Worm (Caenorhabditis elegans) whole organism, L2 larva: ENCODE data around the gene fbxb-96.

Experiments used
- C34F6.9 ChIP-seq: fragments of 150-350 bp; optimal IDR thresholded peaks from 2 replicates; lab custom pipeline; 2014; ENCODE audit warnings: missing biosample characterization, missing genetic modification characterization
- R02D3.7 ChIP-seq: fragments of 150-350 bp; optimal IDR thresholded peaks from 2 replicates; lab custom pipeline; 2014; ENCODE audit warnings: missing biosample characterization, missing genetic modification characterization
- Y55F3AM.14 ChIP-seq: fragments of 200-800 bp; sonication (Bioruptor generic); optimal IDR thresholded peaks from 2 replicates; lab custom pipeline; 2018; ENCODE audit warnings: mild to moderate bottlenecking, missing genetic modification characterization, missing compliant biosample characterization
- ZK546.5 ChIP-seq: sonication (generic microtip); optimal IDR thresholded peaks from 2 replicates; lab custom pipeline; 2017; ENCODE audit warnings: missing biosample characterization, missing genetic modification characterization
- alr-1 ChIP-seq: fragments of 150-350 bp; optimal IDR thresholded peaks from 2 replicates; lab custom pipeline; 2014; ENCODE audit warnings: missing biosample characterization, missing genetic modification characterization
- blmp-1 ChIP-seq: sonication (generic microtip); optimal IDR thresholded peaks from 2 replicates; lab custom pipeline; 2017; ENCODE audit warnings: missing genetic modification characterization, mild to moderate bottlenecking, missing compliant biosample characterization, antibody characterized with exemption, moderate library complexity; ENCODE audit not compliant: insufficient read depth
- crh-2 ChIP-seq: sonication (generic microtip); optimal IDR thresholded peaks from 2 replicates; lab custom pipeline; 2017; ENCODE audit warnings: missing biosample characterization, missing genetic modification characterization
- dmd-4 ChIP-seq: sonication (generic microtip); optimal IDR thresholded peaks from 2 replicates; lab custom pipeline; 2017; ENCODE audit warnings: missing biosample characterization, missing genetic modification characterization
- elt-1 ChIP-seq: fragments of 150-350 bp; optimal IDR thresholded peaks from 2 replicates; lab custom pipeline; 2014; ENCODE audit warnings: missing biosample characterization, missing genetic modification characterization
- elt-3 ChIP-seq: sonication (generic microtip); optimal IDR thresholded peaks from 2 replicates; lab custom pipeline; 2017; ENCODE audit warnings: missing biosample characterization, missing genetic modification characterization
- lin-11 ChIP-seq: fragments of 150-350 bp; sonication (generic microtip); optimal IDR thresholded peaks from 2 replicates; lab custom pipeline; 2014; ENCODE audit warnings: missing biosample characterization, missing genetic modification characterization, inconsistent platforms, mixed read lengths
- lin-13 ChIP-seq: fragments of 150-350 bp; optimal IDR thresholded peaks from 2 replicates; lab custom pipeline; 2014; ENCODE audit warnings: missing biosample characterization, missing genetic modification reagents, missing genetic modification characterization
- lsy-2 ChIP-seq, 2 experiments: fragments of 150-350 bp in 1 of 2; sonication (generic microtip) in 1 of 2; optimal IDR thresholded peaks; 2 replicates each; lab custom pipeline; 2014 to 2017; ENCODE audit warnings: missing biosample characterization in 2 of 2, missing genetic modification characterization in 2 of 2
- mab-5 ChIP-seq: fragments of 150-350 bp; optimal IDR thresholded peaks from 2 replicates; lab custom pipeline; 2014; ENCODE audit warnings: missing biosample characterization, missing genetic modification characterization
- mbf-1 ChIP-seq: sonication (generic microtip); optimal IDR thresholded peaks from 2 replicates; lab custom pipeline; 2017; ENCODE audit warnings: missing biosample characterization, missing genetic modification characterization
- mdl-1 ChIP-seq, 2 experiments: fragments of 150-350 bp in 1 of 2; sonication (generic microtip) in 1 of 2; optimal IDR thresholded peaks; 2 replicates each; lab custom pipeline; 2017; ENCODE audit warnings: missing biosample characterization in 2 of 2, missing genetic modification characterization in 2 of 2
- nhr-10 ChIP-seq: sonication (generic microtip); optimal IDR thresholded peaks from 2 replicates; lab custom pipeline; 2017; ENCODE audit warnings: missing biosample characterization, missing genetic modification characterization
- nhr-11 ChIP-seq: fragments of 150-350 bp; optimal IDR thresholded peaks from 2 replicates; lab custom pipeline; 2014; ENCODE audit warnings: missing biosample characterization, missing genetic modification characterization
- nhr-12 ChIP-seq: fragments of 150-350 bp; optimal IDR thresholded peaks from 2 replicates; lab custom pipeline; 2014; ENCODE audit warnings: missing biosample characterization, missing genetic modification characterization
- nhr-21 ChIP-seq: fragments of 150-350 bp; optimal IDR thresholded peaks from 2 replicates; lab custom pipeline; 2014; ENCODE audit warnings: missing biosample characterization, missing genetic modification characterization
- nhr-23 ChIP-seq: fragments of 150-350 bp; optimal IDR thresholded peaks from 2 replicates; lab custom pipeline; 2014; ENCODE audit warnings: missing biosample characterization, missing genetic modification reagents, missing genetic modification characterization
- nhr-237 ChIP-seq: fragments of 150-350 bp; optimal IDR thresholded peaks from 2 replicates; lab custom pipeline; 2014; ENCODE audit warnings: missing biosample characterization, missing genetic modification characterization
- nhr-25 ChIP-seq: fragments of 150-350 bp; sonication (generic microtip); optimal IDR thresholded peaks from 3 replicates; lab custom pipeline; 2014; ENCODE audit warnings: missing biosample characterization, missing genetic modification characterization
- nhr-6 ChIP-seq: fragments of 150-350 bp; optimal IDR thresholded peaks from 2 replicates; lab custom pipeline; 2014; ENCODE audit warnings: missing biosample characterization, missing genetic modification characterization
- nhr-77 ChIP-seq: fragments of 150-350 bp; optimal IDR thresholded peaks from 2 replicates; lab custom pipeline; 2014; ENCODE audit warnings: missing biosample characterization, missing genetic modification characterization
- peb-1 ChIP-seq: fragments of 150-350 bp; optimal IDR thresholded peaks from 2 replicates; lab custom pipeline; 2014; ENCODE audit warnings: missing biosample characterization, missing genetic modification characterization
- sem-4 ChIP-seq: fragments of 150-350 bp; optimal IDR thresholded peaks from 2 replicates; lab custom pipeline; 2014; ENCODE audit warnings: missing biosample characterization, missing genetic modification reagents, missing genetic modification characterization
- sma-3 ChIP-seq: sonication (generic microtip); optimal IDR thresholded peaks from 2 replicates; lab custom pipeline; 2016; ENCODE audit warnings: missing genetic modification reagents, missing genetic modification characterization, missing compliant biosample characterization
- unc-39 ChIP-seq: fragments of 150-350 bp; optimal IDR thresholded peaks from 2 replicates; lab custom pipeline; 2014; ENCODE audit warnings: missing biosample characterization, missing genetic modification characterization
- unc-55 ChIP-seq: fragments of 150-350 bp; sonication (generic microtip); optimal IDR thresholded peaks from 3 replicates; lab custom pipeline; 2014; ENCODE audit warnings: missing biosample characterization, missing genetic modification reagents, missing genetic modification characterization
- ztf-1 ChIP-seq: fragments of 200-800 bp; sonication (Bioruptor generic); conservative IDR thresholded peaks from 2 replicates; pipeline ENCODE4 v1.3.6; 2022; ENCODE audit warnings: missing genetic modification characterization, missing compliant biosample characterization
- ztf-11 ChIP-seq: sonication (generic microtip); optimal IDR thresholded peaks from 2 replicates; lab custom pipeline; 2017; ENCODE audit warnings: missing biosample characterization, missing genetic modification characterization
- ztf-4 ChIP-seq: fragments of 150-350 bp; optimal IDR thresholded peaks from 2 replicates; lab custom pipeline; 2014; ENCODE audit warnings: missing biosample characterization, missing genetic modification characterization

fbxb-96 gene

ce11 chrII:1890682-1891081 lies 40.5 kb upstream of the fbxb-96 start, which contains the start of gene math-9:
Gene math-9 (minus strand): TSS chrII:1890782.
- no peak for TF ChIP-seq ztf-11 (tag; lab: Kevin White, UChicago)
- TF ChIP-seq unc-55 (GFP tag; lab: Kevin White, UChicago), result no peak
- TF ChIP-seq mdl-1 (tag; optimal IDR thresholded peaks at IDR 0.05; lab: Kevin White, UChicago), result no peak
- no peak for TF ChIP-seq sma-3
- no peak for TF ChIP-seq nhr-237 (tag; lab: Kevin White, UChicago)
- no peak for TF ChIP-seq nhr-10 (tag; lab: Kevin White, UChicago)
- no peak for TF ChIP-seq nhr-11 (tag; lab: Kevin White, UChicago)
- TF ChIP-seq ZK546.5 (tag; lab: Kevin White, UChicago), result no peak
- TF ChIP-seq sem-4 (tag; lab: Kevin White, UChicago), result no peak
- no peak for TF ChIP-seq ztf-1
- TF ChIP-seq nhr-21 (tag; lab: Kevin White, UChicago), result no peak
- no peak for TF ChIP-seq lin-13 (GFP tag; lab: Kevin White, UChicago)
- TF ChIP-seq mbf-1, result no peak
- no peak for TF ChIP-seq nhr-12 (tag; lab: Kevin White, UChicago)
- no peak for TF ChIP-seq mab-5 (tag; lab: Kevin White, UChicago)
- no peak for TF ChIP-seq nhr-6 (tag; lab: Kevin White, UChicago)

ce11 chrII:1889071-1889470 lies 38.9 kb upstream of the fbxb-96 start, which contains the start of gene math-8:
Gene math-8 (minus strand): TSS chrII:1889171.
- TF ChIP-seq ZK546.5 (tag; lab: Kevin White, UChicago) (no peak), elt-3 (tag; lab: Kevin White, UChicago) (no peak)
- TF ChIP-seq, all 48 proteins: peak for 0

ce11 chrII:1886379-1886778 lies 36.2 kb upstream of the fbxb-96 start, which contains the start of gene math-7:
Gene math-7 (minus strand): TSS chrII:1886479.
- TF ChIP-seq lin-13 (GFP tag; lab: Kevin White, UChicago), result no peak
- TF ChIP-seq crh-2 (tag; lab: Kevin White, UChicago), result no peak
- no peak for TF ChIP-seq peb-1 (tag; lab: Kevin White, UChicago)
- TF ChIP-seq sem-4 (tag; lab: Kevin White, UChicago), result no peak
- TF ChIP-seq C34F6.9 (tag; lab: Kevin White, UChicago), result no peak
- TF ChIP-seq R02D3.7 (tag; lab: Kevin White, UChicago), result no peak
- no peak for TF ChIP-seq nhr-25
- TF ChIP-seq mdl-1 (tag; optimal IDR thresholded peaks at IDR 0.05; lab: Kevin White, UChicago), result no peak
- TF ChIP-seq ztf-11 (tag; lab: Kevin White, UChicago), result no peak
- TF ChIP-seq lsy-2 (tag; optimal IDR thresholded peaks at IDR 0.05; lab: Kevin White, UChicago), result no peak
- TF ChIP-seq nhr-11 (tag; lab: Kevin White, UChicago), result no peak
- TF ChIP-seq elt-1, result no peak
- no peak for TF ChIP-seq ztf-1
- TF ChIP-seq sma-3, result no peak
- no peak for TF ChIP-seq alr-1
- no peak for TF ChIP-seq nhr-23 (tag; lab: Kevin White, UChicago)
- no peak for TF ChIP-seq mab-5 (tag; lab: Kevin White, UChicago)
- no peak for TF ChIP-seq unc-55 (GFP tag; lab: Kevin White, UChicago)

ce11 chrII:1884635-1885034 lies 34.4 kb upstream of the fbxb-96 start, which contains the start of gene math-6:
Gene math-6 (minus strand): TSS chrII:1884735.
- TF ChIP-seq lsy-2 (tag; optimal IDR thresholded peaks at IDR 0.05; lab: Kevin White, UChicago) (no peak), nhr-25 (no peak), nhr-23 (tag; lab: Kevin White, UChicago) (no peak), nhr-77 (tag; lab: Kevin White, UChicago) (no peak), nhr-6 (tag; lab: Kevin White, UChicago) (no peak), Y55F3AM.14 (GFP tag; lab: Kevin White, UChicago) (no peak)
- TF ChIP-seq, all 48 proteins: peak for 0

ce11 chrII:1882705-1883104 lies 32.5 kb upstream of the fbxb-96 start, which contains the start of gene math-5:
Gene math-5 (minus strand): TSS chrII:1882805.
- no peak for TF ChIP-seq crh-2 (tag; lab: Kevin White, UChicago)
- TF ChIP-seq nhr-11 (tag; lab: Kevin White, UChicago), result no peak
- no peak for TF ChIP-seq nhr-23 (tag; lab: Kevin White, UChicago)
- no peak for TF ChIP-seq sem-4 (tag; lab: Kevin White, UChicago)
- TF ChIP-seq unc-55 (GFP tag; lab: Kevin White, UChicago), result no peak
- TF ChIP-seq Y55F3AM.14 (GFP tag; lab: Kevin White, UChicago), result no peak
- TF ChIP-seq lin-13 (GFP tag; lab: Kevin White, UChicago), result no peak
- no peak for TF ChIP-seq C34F6.9 (tag; lab: Kevin White, UChicago)
- no peak for TF ChIP-seq lin-11 (tag; lab: Kevin White, UChicago)
- TF ChIP-seq dmd-4 (tag; lab: Kevin White, UChicago), result no peak
- no peak for TF ChIP-seq nhr-21 (tag; lab: Kevin White, UChicago)
- no peak for TF ChIP-seq unc-39 (tag; lab: Kevin White, UChicago)
- no peak for TF ChIP-seq ztf-4 (tag; lab: Kevin White, UChicago)
- no peak for TF ChIP-seq nhr-12 (tag; lab: Kevin White, UChicago)
- no peak for TF ChIP-seq ZK546.5 (tag; lab: Kevin White, UChicago)
- no peak for TF ChIP-seq ztf-1
- no peak for TF ChIP-seq blmp-1 (tag; lab: Kevin White, UChicago)
- no peak for TF ChIP-seq mab-5 (tag; lab: Kevin White, UChicago)
